Worm (Caenorhabditis elegans) whole organism, L3 larva: ENCODE results near the gene srr-10.

Source experiments
- eor-1 ChIP-seq, 2 experiments: fragments of 150-350 bp; optimal IDR thresholded peaks; 2 replicates each; lab custom pipeline; 2014 to 2018; ENCODE audit warnings: missing biosample characterization in 2 of 2, missing genetic modification characterization in 2 of 2
- sea-2 ChIP-seq: fragments of 150-350 bp; sonication (generic microtip); optimal IDR thresholded peaks from 4 replicates; lab custom pipeline; 2014; ENCODE audit warnings: missing biosample characterization, missing genetic modification reagents, missing genetic modification characterization
- tbx-2 ChIP-seq: sonication (generic microtip); optimal IDR thresholded peaks from 2 replicates; lab custom pipeline; 2016; ENCODE audit warnings: mild to moderate bottlenecking, missing genetic modification characterization, missing compliant biosample characterization

DNA sequence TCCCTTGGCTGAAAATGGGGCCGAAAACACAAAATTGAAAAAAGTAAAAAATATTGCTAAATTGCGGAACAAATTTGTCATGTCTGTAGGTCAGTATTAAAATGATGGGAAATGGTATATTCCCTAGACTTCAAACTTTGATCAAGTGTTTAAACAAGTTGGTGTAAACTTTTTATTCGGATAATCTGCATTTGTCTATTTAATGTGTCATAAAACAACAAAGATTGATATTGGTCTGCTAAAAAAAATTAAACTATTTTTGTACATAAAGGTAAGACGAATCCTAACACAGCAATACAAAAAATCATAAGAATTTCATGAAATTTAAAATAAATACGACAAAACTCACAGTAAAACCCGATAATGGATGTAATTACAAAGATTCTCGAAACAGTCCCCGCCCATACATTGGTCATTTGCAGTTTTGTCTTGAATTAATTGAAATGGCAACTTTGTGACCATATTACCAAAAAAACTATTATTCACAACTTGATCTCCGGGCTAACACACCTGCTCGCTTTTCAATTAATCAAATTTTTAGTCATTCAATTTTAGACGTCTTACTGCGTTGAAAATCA, 11.4 kb upstream of the srr-10 start, which contains the start of the genes ZK105.6 and ZK105.8:
- TF ChIP-seq tbx-2 (tag; lab: Kevin White, UChicago) (no peak), sea-2 (GFP tag; lab: Kevin White, UChicago) (no peak), eor-1 (tag; optimal IDR thresholded peaks at IDR 0.05; lab: Kevin White, UChicago) (no peak)
